Worm (Caenorhabditis elegans) whole organism, L2 larva: ENCODE measurements around the gene rab-1.

Experiments used
- ceh-82 ChIP-seq: fragments of 150-350 bp; optimal IDR thresholded peaks from 2 replicates; lab custom pipeline; 2014; ENCODE audit warnings: missing biosample characterization, missing genetic modification characterization
- nhr-237 ChIP-seq: fragments of 150-350 bp; optimal IDR thresholded peaks from 2 replicates; lab custom pipeline; 2014; ENCODE audit warnings: missing biosample characterization, missing genetic modification characterization

ce11 chrV:1278529-1278928 lies 14.7 kb upstream of the rab-1 start:
- TF ChIP-seq ceh-82 (tag; lab: Kevin White, UChicago) (no peak), nhr-237 (tag; lab: Kevin White, UChicago) (no peak)
